Worm (Caenorhabditis elegans) whole organism, L4 larva: ENCODE data around the gene lec-11.

Experiments
- T26A8.4 ChIP-seq: fragments of 200-800 bp; sonication (Bioruptor generic); IDR thresholded peaks from 2 replicates; pipeline ENCODE4 v1.3.6; 2022; ENCODE audit warnings: missing genetic modification characterization, missing compliant biosample characterization
- ZK546.5 ChIP-seq, 2 experiments: sonication (generic microtip); optimal IDR thresholded peaks; 2 replicates each; lab custom pipeline; 2017; ENCODE audit warnings: missing biosample characterization in 2 of 2, missing genetic modification characterization in 2 of 2
- aha-1 ChIP-seq: fragments of 150-350 bp; peaks from one replicate; lab custom pipeline; 2014; ENCODE audit warnings: missing biosample characterization, missing genetic modification characterization
- ceh-82 ChIP-seq: sonication (generic microtip); optimal IDR thresholded peaks from 2 replicates; lab custom pipeline; 2017; ENCODE audit warnings: missing biosample characterization, missing genetic modification characterization
- ctbp-1 ChIP-seq: fragments of 200-800 bp; sonication (Bioruptor generic); IDR thresholded peaks from 2 replicates; pipeline ENCODE4 v1.3.6; 2022; ENCODE audit warnings: missing genetic modification reagents, missing genetic modification characterization, missing compliant biosample characterization
- unc-62 ChIP-seq, 3 experiments: fragments of 150-350 bp in 1 of 3; sonication (generic microtip); optimal IDR thresholded peaks in 2 of 3; peaks in 1 of 3; 1 replicate in 1 of 3; 2 replicates in 2 of 3; lab custom pipeline; 2014 to 2017; ENCODE audit warnings: missing biosample characterization in 3 of 3, missing genetic modification characterization in 3 of 3, missing genetic modification reagents in 3 of 3, missing genotype in 1 of 3

- TF ChIP-seq ZK546.5 (tag; optimal IDR thresholded peaks at IDR 0.05; lab: Kevin White, UChicago), result no peak
- no peak for TF ChIP-seq aha-1
- TF ChIP-seq unc-62 (GFP tag; optimal IDR thresholded peaks at IDR 0.05 in 1 of 2; lab: Kevin White, UChicago), result peak in 1 of 2 experiments; percentile 55
- TF ChIP-seq unc-62 (tag; optimal IDR thresholded peaks at IDR 0.05; lab: Kevin White, UChicago), result no peak
- TF ChIP-seq T26A8.4, result no peak
- no peak for TF ChIP-seq ceh-82 (tag; lab: Kevin White, UChicago)
- TF ChIP-seq ctbp-1 (GFP tag; lab: Robert Waterston, UW), result no peak
Measured at ce11 chrIV:6603549-6603948, 13.6 kb upstream of the lec-11 start.
